Worm (Caenorhabditis elegans) whole organism, L1 larva: Measurements from ENCODE around the gene F28D1.6.

ENCODE experiments used
- alr-1 ChIP-seq: fragments of 200-800 bp; sonication (Bioruptor generic); optimal IDR thresholded peaks from 2 replicates; lab custom pipeline; 2018; ENCODE audit warnings: borderline replicate concordance, mild to moderate bottlenecking, missing genetic modification characterization, missing compliant biosample characterization
- ama-1 ChIP-seq: fragments of 150-350 bp; optimal IDR thresholded peaks from 2 replicates; lab custom pipeline; 2014
- fkh-10 ChIP-seq: sonication (generic microtip); optimal IDR thresholded peaks from 2 replicates; lab custom pipeline; 2017; ENCODE audit warnings: missing biosample characterization, missing genetic modification reagents, missing genetic modification characterization
- lin-14 ChIP-seq: fragments of 200-800 bp; sonication (Bioruptor generic); optimal IDR thresholded peaks from 2 replicates; lab custom pipeline; 2018; ENCODE audit warnings: mild to moderate bottlenecking, missing genetic modification characterization, moderate library complexity, missing compliant biosample characterization
- mep-1 ChIP-seq: fragments of 150-350 bp; optimal IDR thresholded peaks from 2 replicates; lab custom pipeline; 2014; ENCODE audit warnings: missing biosample characterization, missing genetic modification characterization
- nhr-20 ChIP-seq: sonication (generic microtip); optimal IDR thresholded peaks from 2 replicates; lab custom pipeline; 2016; ENCODE audit warnings: mild to moderate bottlenecking, missing genetic modification characterization, missing compliant biosample characterization
- nhr-237 ChIP-seq: fragments of 150-350 bp; optimal IDR thresholded peaks from 2 replicates; lab custom pipeline; 2014; ENCODE audit warnings: missing biosample characterization, missing genetic modification characterization
- nhr-76 ChIP-seq: sonication (generic microtip); optimal IDR thresholded peaks from 2 replicates; lab custom pipeline; 2017; ENCODE audit warnings: missing biosample characterization, missing genetic modification characterization
- nhr-77 ChIP-seq: fragments of 150-350 bp; optimal IDR thresholded peaks from 2 replicates; lab custom pipeline; 2014; ENCODE audit warnings: missing biosample characterization, missing genetic modification characterization
- nhr-84 ChIP-seq: sonication (generic microtip); optimal IDR thresholded peaks from 2 replicates; lab custom pipeline; 2017; ENCODE audit warnings: missing biosample characterization, missing genetic modification characterization
- pqm-1 ChIP-seq: sonication (generic microtip); optimal IDR thresholded peaks from 3 replicates; lab custom pipeline; 2017; ENCODE audit warnings: missing biosample characterization, missing genetic modification characterization
- snpc-4 ChIP-seq: fragments of 150-350 bp; optimal IDR thresholded peaks from 2 replicates; lab custom pipeline; 2014; ENCODE audit warnings: missing biosample characterization, missing genetic modification characterization
- unc-62 ChIP-seq: fragments of 150-350 bp; optimal IDR thresholded peaks from 2 replicates; lab custom pipeline; 2014; ENCODE audit warnings: missing biosample characterization, missing genetic modification reagents, missing genetic modification characterization
- ztf-4 ChIP-seq: fragments of 150-350 bp; optimal IDR thresholded peaks from 2 replicates; lab custom pipeline; 2014; ENCODE audit warnings: missing biosample characterization, missing genetic modification characterization

DNA sequence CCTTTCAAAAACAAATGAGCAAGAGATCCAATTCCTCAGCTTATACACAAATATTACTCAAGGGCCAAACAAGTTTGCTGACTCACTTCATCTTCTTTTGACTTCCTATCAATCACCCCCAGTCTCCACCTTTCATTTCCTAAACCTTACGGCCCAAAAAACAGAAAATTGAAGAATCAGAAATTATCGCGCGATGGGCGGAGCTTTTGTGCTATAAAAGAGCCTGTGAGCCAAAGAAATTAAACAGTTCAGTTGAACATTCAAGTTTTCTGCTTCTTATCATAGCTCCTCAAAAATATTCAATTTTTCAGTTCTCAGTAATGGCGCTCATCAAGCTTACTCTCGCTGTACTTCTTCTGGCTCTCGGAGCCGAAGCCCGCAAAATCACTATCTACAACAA is 5.2 kb downstream of the F28D1.6 start, which contains the start of gene thn-1:
- TF ChIP-seq nhr-77 (tag; lab: Kevin White, UChicago) (no peak), alr-1 (tag; lab: Kevin White, UChicago) (no peak), lin-14 (GFP tag; lab: Kevin White, UChicago) (no peak), ama-1 (no peak), fkh-10 (GFP tag; lab: Kevin White, UChicago) (no peak), pqm-1 (tag; lab: Kevin White, UChicago) (no peak), mep-1 (tag; lab: Kevin White, UChicago) (no peak), snpc-4 (no peak), nhr-237 (no peak), nhr-76 (tag; lab: Kevin White, UChicago) (no peak), nhr-84 (tag; lab: Kevin White, UChicago) (no peak), ztf-4 (tag; lab: Kevin White, UChicago) (no peak), nhr-20 (tag; lab: Kevin White, UChicago) (no peak), unc-62 (GFP tag; lab: Kevin White, UChicago) (no peak)
